Fruit fly (Drosophila melanogaster): Measurements from ENCODE around the gene amd.

- no peak for TF ChIP-seq CG13894 (tag; optimal IDR thresholded peaks at IDR 0.05)
- TF ChIP-seq MESR4 (GFP tag; optimal IDR thresholded peaks at IDR 0.05): no peak
- no peak; the same call in 2 of the 3 replicates for TF ChIP-seq ci (GFP tag; IDR thresholded peaks at IDR 0.05)
- no peak for TF ChIP-seq chn (GFP tag; optimal IDR thresholded peaks at IDR 0.05)
Observed at dm6 chr2L:19069548-19070145, 40.3 kb upstream of the amd start, which contains the start of gene CG10702.
